Fruit fly (Drosophila melanogaster) whole organism: ENCODE results near the gene Taf8.

ENCODE experiments used
- EcR ChIP-seq, 2 experiments: fragments of >200 bp; optimal IDR thresholded peaks; 2 replicates each; lab custom pipeline; 2017; ENCODE audit warnings: missing biosample characterization in 2 of 2, missing genetic modification characterization in 2 of 2, missing genetic modification reagents in 2 of 2
- pan ChIP-seq: fragments of >200 bp; optimal IDR thresholded peaks from 2 replicates; lab custom pipeline; 2017
- usp ChIP-seq: fragments of >200 bp; optimal IDR thresholded peaks from 2 replicates; lab custom pipeline; 2017; ENCODE audit warnings: missing biosample characterization, missing genetic modification characterization, mixed read lengths

DNA sequence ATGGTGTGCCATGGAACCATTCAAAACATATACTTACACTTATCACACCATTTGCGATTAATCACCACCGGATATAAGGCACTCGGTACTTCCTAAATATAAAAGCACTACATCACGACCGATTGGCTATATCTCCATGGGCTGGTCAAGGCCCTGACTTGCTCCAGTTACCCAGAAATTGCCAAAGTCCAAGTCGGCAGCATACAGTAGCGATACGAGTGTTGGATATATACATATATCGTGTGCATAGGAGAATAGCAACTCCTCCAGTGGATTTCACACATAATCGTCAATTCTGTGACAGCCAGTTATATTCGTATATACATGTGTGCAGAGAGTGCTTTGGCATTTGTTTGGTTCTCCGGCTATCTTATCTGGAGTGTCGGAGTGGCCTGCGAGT is 7.6 kb upstream of the Taf8 start:
- TF ChIP-seq pan (lab: Kevin White, UChicago) = no peak
- no peak for TF ChIP-seq EcR (GFP tag; optimal IDR thresholded peaks at IDR 0.05; lab: Kevin White, UChicago)
- TF ChIP-seq usp (GFP tag; lab: Kevin White, UChicago) = no peak
